2 worm cellular contexts compared by ENCODE assay signal in the genomic region with DNA sequence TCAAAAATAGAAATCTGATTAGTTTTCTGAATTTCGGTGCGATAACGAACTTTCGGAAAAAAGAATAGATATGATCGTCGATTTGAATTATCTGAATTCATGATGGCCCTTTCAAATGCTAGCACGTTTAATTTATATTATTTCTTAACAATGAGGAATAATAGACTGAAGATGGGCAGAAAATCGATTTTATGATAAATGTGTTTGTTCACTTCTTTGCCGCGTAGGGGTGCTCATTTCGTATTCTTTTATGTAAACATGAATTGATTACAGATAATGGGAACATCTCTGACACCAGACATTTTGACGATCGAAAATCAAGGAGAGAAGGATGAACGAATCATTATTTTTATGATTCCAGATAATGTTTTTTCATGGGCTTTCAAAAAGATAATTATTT.
A peak's percentile ranks its signal among the peaks of the same experiment; 100 is the strongest.
TF ChIP-seq lines count a peak whose summit lies in the region.

A gene (minus strand): TSS at position 101 of the 400 bp plus-strand sequence.

TF ChIP-seq in whole organism, L3 larva, 47 proteins besides CTCF, POLR2A, EP300 and RAD21:
- TF ChIP-seq pha-4 (tag; optimal IDR thresholded peaks at IDR 0.05; lab: Kevin White, UChicago), result peak; percentile 6
- peak; percentile 18 for TF ChIP-seq elt-2 (tag; optimal IDR thresholded peaks at IDR 0.05; lab: Kevin White, UChicago)
- no peak for TF ChIP-seq nhr-77 (tag; optimal IDR thresholded peaks at IDR 0.05; lab: Kevin White, UChicago)
- TF ChIP-seq nhr-11 (tag; optimal IDR thresholded peaks at IDR 0.05; lab: Kevin White, UChicago), result no peak
- no peak for TF ChIP-seq unc-39 (tag; optimal IDR thresholded peaks at IDR 0.05; lab: Kevin White, UChicago)
- TF ChIP-seq nhr-12 (tag; optimal IDR thresholded peaks at IDR 0.05; lab: Kevin White, UChicago), result no peak

TF ChIP-seq in whole organism, L4 larva, 104 proteins besides CTCF, POLR2A, EP300 and RAD21:
- no peak for TF ChIP-seq daf-19 (GFP tag; conservative IDR thresholded peaks at IDR 0.05; lab: Robert Waterston, UW)
- no peak for TF ChIP-seq daf-16 (GFP tag; optimal IDR thresholded peaks at IDR 0.05; lab: Kevin White, UChicago)
- peak; percentile 79 for TF ChIP-seq daf-16 (tag; optimal IDR thresholded peaks at IDR 0.05; lab: Kevin White, UChicago)
